Worm (Caenorhabditis elegans) whole organism, young adult: ENCODE results near the gene R03D7.2.

Experiments
- F22D6.2 ChIP-seq: sonication (generic microtip); optimal IDR thresholded peaks from 2 replicates; lab custom pipeline; 2016; ENCODE audit warnings: mild to moderate bottlenecking, missing genetic modification characterization, missing compliant biosample characterization
- F23B12.7 ChIP-seq: sonication (generic microtip); optimal IDR thresholded peaks from 2 replicates; lab custom pipeline; 2017; ENCODE audit warnings: missing genetic modification characterization, mild to moderate bottlenecking, missing compliant biosample characterization, antibody characterized with exemption, moderate library complexity; ENCODE audit not compliant: insufficient read depth
- F37B4.10 ChIP-seq: fragments of 200-800 bp; sonication (Bioruptor generic); IDR thresholded peaks from 2 replicates; pipeline ENCODE4 v1.3.6; 2022; ENCODE audit warnings: missing genetic modification characterization, missing compliant biosample characterization
- F57A8.1 ChIP-seq: fragments of 200-800 bp; sonication (Bioruptor generic); optimal IDR thresholded peaks from 2 replicates; lab custom pipeline; 2018; ENCODE audit warnings: mild to moderate bottlenecking, missing genetic modification characterization, moderate library complexity, missing compliant biosample characterization
- K12H6.12 ChIP-seq: fragments of 200-800 bp; sonication (Bioruptor generic); optimal IDR thresholded peaks from 2 replicates; lab custom pipeline; 2018; ENCODE audit warnings: mild to moderate bottlenecking, missing genetic modification characterization, missing compliant biosample characterization
- Y53F4B.3 ChIP-seq: fragments of 200-800 bp; sonication (Bioruptor generic); IDR thresholded peaks from 2 replicates; pipeline ENCODE4 v1.3.6; 2022; ENCODE audit warnings: missing genetic modification reagents, missing genetic modification characterization, missing compliant biosample characterization
- Y56A3A.18 ChIP-seq: fragments of 200-800 bp; sonication (Bioruptor generic); IDR thresholded peaks from 2 replicates; pipeline ENCODE4 v1.3.6; 2022; ENCODE audit warnings: missing genetic modification reagents, missing genetic modification characterization, missing compliant biosample characterization
- Y67H2A.10 ChIP-seq: fragments of 200-800 bp; sonication (Bioruptor generic); conservative IDR thresholded peaks from 2 replicates; pipeline ENCODE4 v1.3.6; 2022; ENCODE audit warnings: missing genetic modification reagents, missing genetic modification characterization, missing compliant biosample characterization
- aptf-2 ChIP-seq: fragments of 200-800 bp; sonication (Bioruptor generic); conservative IDR thresholded peaks from 2 replicates; pipeline ENCODE4 v1.3.6; 2022; ENCODE audit warnings: missing genetic modification reagents, missing genetic modification characterization, missing compliant biosample characterization
- ceh-27 ChIP-seq: fragments of 200-800 bp; sonication (Bioruptor generic); optimal IDR thresholded peaks from 2 replicates; lab custom pipeline; 2018; ENCODE audit warnings: mild to moderate bottlenecking, missing genetic modification characterization, moderate library complexity, missing compliant biosample characterization
- ceh-79 ChIP-seq: sonication (generic microtip); optimal IDR thresholded peaks from 2 replicates; lab custom pipeline; 2017; ENCODE audit warnings: mild to moderate bottlenecking, missing genetic modification characterization, missing compliant biosample characterization
- chd-7 ChIP-seq: sonication (generic microtip); optimal IDR thresholded peaks from 2 replicates; lab custom pipeline; 2016; ENCODE audit warnings: mild to moderate bottlenecking, missing genetic modification characterization, moderate library complexity, missing compliant biosample characterization
- egrh-3 ChIP-seq: fragments of 200-800 bp; sonication (Bioruptor generic); IDR thresholded peaks from 2 replicates; pipeline ENCODE4 v1.3.6; 2022; ENCODE audit warnings: missing genetic modification reagents, missing genetic modification characterization, missing compliant biosample characterization
- ekl-4 ChIP-seq: fragments of 200-800 bp; sonication (Bioruptor generic); IDR thresholded peaks from 2 replicates; pipeline ENCODE4 v1.3.6; 2022; ENCODE audit warnings: missing genetic modification reagents, missing genetic modification characterization, missing compliant biosample characterization
- gei-17 ChIP-seq: fragments of 200-800 bp; sonication (Bioruptor generic); optimal IDR thresholded peaks from 2 replicates; lab custom pipeline; 2018; ENCODE audit warnings: mild to moderate bottlenecking, missing genetic modification characterization, missing compliant biosample characterization
- him-1 ChIP-seq: sonication (generic microtip); optimal IDR thresholded peaks from 2 replicates; lab custom pipeline; 2016; ENCODE audit warnings: missing genotype, missing genetic modification reagents, missing genetic modification characterization, missing compliant biosample characterization
- hlh-26 ChIP-seq: fragments of 200-800 bp; sonication (Bioruptor generic); conservative IDR thresholded peaks from 2 replicates; pipeline ENCODE4 v1.3.6; 2022; ENCODE audit warnings: missing genetic modification reagents, missing genetic modification characterization, missing compliant biosample characterization
- hmg-1.2 ChIP-seq: fragments of 200-800 bp; sonication (Bioruptor generic); IDR thresholded peaks from 2 replicates; pipeline ENCODE4 v1.3.6; 2022; ENCODE audit warnings: missing genetic modification reagents, missing genetic modification characterization, missing compliant biosample characterization
- lsy-27 ChIP-seq: sonication (generic microtip); optimal IDR thresholded peaks from 2 replicates; lab custom pipeline; 2017; ENCODE audit warnings: missing genetic modification characterization, mild to moderate bottlenecking, missing compliant biosample characterization, antibody characterized with exemption, missing genotype, borderline replicate concordance; ENCODE audit not compliant: insufficient read depth
- madf-6 ChIP-seq: fragments of 200-800 bp; sonication (Bioruptor generic); IDR thresholded peaks from 2 replicates; pipeline ENCODE4 v1.3.6; 2022; ENCODE audit warnings: missing genetic modification reagents, missing genetic modification characterization, missing compliant biosample characterization
- mcd-1 ChIP-seq: fragments of 200-800 bp; sonication (Bioruptor generic); IDR thresholded peaks from 2 replicates; pipeline ENCODE4 v1.3.6; 2022; ENCODE audit warnings: missing genetic modification reagents, missing genetic modification characterization, missing compliant biosample characterization
- mel-28 ChIP-seq: sonication (generic microtip); optimal IDR thresholded peaks from 2 replicates; lab custom pipeline; 2016; ENCODE audit warnings: borderline replicate concordance, mild to moderate bottlenecking, missing genetic modification characterization, missing compliant biosample characterization
- nfya-1 ChIP-seq: sonication (generic microtip); optimal IDR thresholded peaks from 2 replicates; lab custom pipeline; 2017; ENCODE audit warnings: antibody characterized with exemption, missing compliant biosample characterization, missing genetic modification characterization, borderline replicate concordance; ENCODE audit not compliant: insufficient read depth
- pbrm-1 ChIP-seq: fragments of 200-800 bp; sonication (Bioruptor generic); IDR thresholded peaks from 2 replicates; pipeline ENCODE4 v1.3.6; 2022; ENCODE audit warnings: missing genetic modification reagents, missing genetic modification characterization, missing compliant biosample characterization
- rec-8 ChIP-seq, 2 experiments: sonication (generic microtip); optimal IDR thresholded peaks; 2 replicates each; lab custom pipeline; 2016; ENCODE audit warnings: mild to moderate bottlenecking in 2 of 2, missing genetic modification characterization in 2 of 2, missing genetic modification reagents in 2 of 2, missing genotype in 2 of 2, missing biosample characterization in 1 of 2, missing compliant biosample characterization in 1 of 2, moderate library complexity in 1 of 2
- snpc-4 ChIP-seq, 5 experiments: fragments of 150-350 bp in 1 of 5; sonication (generic microtip) in 4 of 5; optimal IDR thresholded peaks; 2 replicates each; lab custom pipeline; 2014 to 2018; ENCODE audit warnings: missing genetic modification characterization in 5 of 5, missing biosample characterization in 3 of 5, antibody characterized with exemption in 2 of 5, mild to moderate bottlenecking in 2 of 5, missing compliant biosample characterization in 2 of 5, missing genotype in 2 of 5, moderate library complexity in 2 of 5, missing genetic modification reagents in 1 of 5
- tbp1 ChIP-seq: fragments of 200-800 bp; sonication (Bioruptor generic); optimal IDR thresholded peaks from 2 replicates; lab custom pipeline; 2018; ENCODE audit warnings: mild to moderate bottlenecking, missing genetic modification characterization, missing compliant biosample characterization
- tbx-9 ChIP-seq: sonication (generic microtip); optimal IDR thresholded peaks from 2 replicates; lab custom pipeline; 2016; ENCODE audit warnings: borderline replicate concordance, missing genetic modification characterization, inconsistent platforms, missing compliant biosample characterization
- ztf-22 ChIP-seq: fragments of 200-800 bp; sonication (Bioruptor generic); optimal IDR thresholded peaks from 2 replicates; lab custom pipeline; 2018; ENCODE audit warnings: mild to moderate bottlenecking, missing genetic modification characterization, moderate library complexity, missing compliant biosample characterization
- ztf-25 ChIP-seq: fragments of 200-800 bp; sonication (Bioruptor generic); IDR thresholded peaks from 2 replicates; pipeline ENCODE4 v1.3.6; 2022; ENCODE audit warnings: missing genetic modification reagents, missing genetic modification characterization, missing compliant biosample characterization
- ztf-6 ChIP-seq: fragments of 200-800 bp; sonication (Bioruptor generic); IDR thresholded peaks from 2 replicates; pipeline ENCODE4 v1.3.6; 2022; ENCODE audit warnings: missing genetic modification reagents, missing genetic modification characterization, missing compliant biosample characterization

R03D7.2 gene

ce11 chrII:10971677-10972076, 36.7 kb upstream of the R03D7.2 start:
- no peak for TF ChIP-seq gei-17
- TF ChIP-seq Y67H2A.10, result no peak
- TF ChIP-seq F23B12.7 (tag; lab: Kevin White, UChicago), result no peak
- TF ChIP-seq ztf-6 (GFP tag; lab: Robert Waterston, UW), result no peak
- no peak for TF ChIP-seq chd-7 (tag; lab: Kevin White, UChicago)
- TF ChIP-seq aptf-2 (GFP tag; lab: Robert Waterston, UW), result no peak
- TF ChIP-seq him-1 (tag; lab: Kevin White, UChicago), result no peak
- TF ChIP-seq K12H6.12, result no peak
- no peak for TF ChIP-seq mcd-1 (GFP tag; lab: Robert Waterston, UW)
- TF ChIP-seq ekl-4 (GFP tag; lab: Robert Waterston, UW), result no peak
- TF ChIP-seq mel-28 (tag; lab: Kevin White, UChicago), result no peak
- TF ChIP-seq hmg-1.2 (GFP tag; lab: Robert Waterston, UW), result no peak
- no peak for TF ChIP-seq egrh-3 (GFP tag; lab: Robert Waterston, UW)
- TF ChIP-seq rec-8 (tag; optimal IDR thresholded peaks at IDR 0.05; lab: Kevin White, UChicago), result no peak
- no peak for TF ChIP-seq ceh-27 (GFP tag; lab: Kevin White, UChicago)
- no peak for TF ChIP-seq snpc-4 (GFP tag; optimal IDR thresholded peaks at IDR 0.05; lab: Kevin White, UChicago)
- no peak for TF ChIP-seq snpc-4 (tag; optimal IDR thresholded peaks at IDR 0.05; lab: Kevin White, UChicago)
- TF ChIP-seq, all 124 proteins: peak for 0

- TF ChIP-seq F57A8.1 (GFP tag; lab: Kevin White, UChicago), result no peak
- no peak for TF ChIP-seq F37B4.10 (GFP tag; lab: Robert Waterston, UW)
- no peak for TF ChIP-seq nfya-1 (tag; lab: Kevin White, UChicago)
- TF ChIP-seq Y56A3A.18 (GFP tag; lab: Robert Waterston, UW), result no peak
- TF ChIP-seq tbx-9 (tag; lab: Kevin White, UChicago), result no peak
- TF ChIP-seq, all 124 proteins: peak for 0
These were observed 35.6 kb upstream of the R03D7.2 start for ce11 chrII:10970625-10971024.

- no peak for TF ChIP-seq pbrm-1 (GFP tag; lab: Robert Waterston, UW)
- TF ChIP-seq lsy-27 (tag; lab: Kevin White, UChicago), result no peak
- no peak for TF ChIP-seq mcd-1 (GFP tag; lab: Robert Waterston, UW)
- TF ChIP-seq ceh-79 (tag; lab: Kevin White, UChicago), result no peak
These were observed 29.8 kb upstream of the R03D7.2 start for ce11 chrII:10964748-10965147.

- TF ChIP-seq ztf-22 (GFP tag; lab: Kevin White, UChicago), result no peak
- TF ChIP-seq F22D6.2 (tag; lab: Kevin White, UChicago), result no peak
- TF ChIP-seq tbp1 (GFP tag; lab: Kevin White, UChicago), result no peak
- no peak for TF ChIP-seq ztf-25 (GFP tag; lab: Robert Waterston, UW)
- no peak for TF ChIP-seq nfya-1 (tag; lab: Kevin White, UChicago)
- no peak for TF ChIP-seq hlh-26 (GFP tag; lab: Robert Waterston, UW)
- no peak for TF ChIP-seq Y53F4B.3 (GFP tag; lab: Robert Waterston, UW)
- TF ChIP-seq madf-6 (GFP tag; lab: Robert Waterston, UW), result no peak
These were observed 24.7 kb upstream of the R03D7.2 start for ce11 chrII:10959676-10960075.
